Worm (Caenorhabditis elegans) whole organism, young adult: ENCODE data around the gene F40F9.10.

ENCODE experiments used
- B0261.1 ChIP-seq: sonication (generic microtip); optimal IDR thresholded peaks from 2 replicates; lab custom pipeline; 2016; ENCODE audit warnings: mild to moderate bottlenecking, missing genetic modification characterization, moderate library complexity, missing compliant biosample characterization
- D2030.7 ChIP-seq: fragments of 200-800 bp; sonication (Bioruptor generic); IDR thresholded peaks from 2 replicates; pipeline ENCODE4 v1.3.6; 2022; ENCODE audit warnings: missing genetic modification reagents, missing genetic modification characterization, missing compliant biosample characterization
- F33H1.4 ChIP-seq: fragments of 200-800 bp; sonication (Bioruptor generic); IDR thresholded peaks from 2 replicates; pipeline ENCODE4 v1.3.6; 2022; ENCODE audit warnings: missing genetic modification reagents, missing genetic modification characterization, missing compliant biosample characterization
- K11D2.4 ChIP-seq: fragments of 200-800 bp; sonication (Bioruptor generic); IDR thresholded peaks from 2 replicates; pipeline ENCODE4 v1.3.6; 2022; ENCODE audit warnings: missing genetic modification reagents, missing genetic modification characterization, missing compliant biosample characterization
- Y53G8AR.9 ChIP-seq: fragments of 200-800 bp; sonication (Bioruptor generic); conservative IDR thresholded peaks from 2 replicates; pipeline ENCODE4 v1.3.6; 2022; ENCODE audit warnings: missing genetic modification reagents, missing genetic modification characterization, missing compliant biosample characterization
- attf-3 ChIP-seq: fragments of 200-800 bp; sonication (Bioruptor generic); conservative IDR thresholded peaks from 2 replicates; pipeline ENCODE4 v1.3.6; 2022; ENCODE audit warnings: missing genetic modification reagents, missing genetic modification characterization, missing compliant biosample characterization
- cebp-2 ChIP-seq: fragments of 200-800 bp; sonication (Bioruptor generic); IDR thresholded peaks from 2 replicates; pipeline ENCODE4 v1.3.6; 2022; ENCODE audit warnings: missing genetic modification characterization, missing compliant biosample characterization
- ceh-100 ChIP-seq: fragments of 200-800 bp; sonication (Bioruptor generic); IDR thresholded peaks from 2 replicates; pipeline ENCODE4 v1.3.6; 2022; ENCODE audit warnings: missing genetic modification reagents, missing genetic modification characterization, missing compliant biosample characterization
- egrh-3 ChIP-seq: fragments of 200-800 bp; sonication (Bioruptor generic); IDR thresholded peaks from 2 replicates; pipeline ENCODE4 v1.3.6; 2022; ENCODE audit warnings: missing genetic modification reagents, missing genetic modification characterization, missing compliant biosample characterization
- hrde-1 ChIP-seq: sonication (generic microtip); optimal IDR thresholded peaks from 2 replicates; lab custom pipeline; 2016; ENCODE audit warnings: missing genetic modification characterization, mild to moderate bottlenecking, missing compliant biosample characterization, moderate library complexity, missing genotype, missing genetic modification reagents, borderline replicate concordance
- nfya-1 ChIP-seq: sonication (generic microtip); optimal IDR thresholded peaks from 2 replicates; lab custom pipeline; 2017; ENCODE audit warnings: antibody characterized with exemption, missing compliant biosample characterization, missing genetic modification characterization, borderline replicate concordance; ENCODE audit not compliant: insufficient read depth
- nhr-179 ChIP-seq: sonication (generic microtip); optimal IDR thresholded peaks from 2 replicates; lab custom pipeline; 2016; ENCODE audit warnings: mild to moderate bottlenecking, missing genetic modification characterization, missing compliant biosample characterization
- pha-4 ChIP-seq: fragments of 150-350 bp; sonication (generic microtip); optimal IDR thresholded peaks from 2 replicates; lab custom pipeline; 2014; ENCODE audit warnings: missing biosample characterization, missing genetic modification reagents, missing genetic modification characterization
- ztf-22 ChIP-seq: fragments of 200-800 bp; sonication (Bioruptor generic); optimal IDR thresholded peaks from 2 replicates; lab custom pipeline; 2018; ENCODE audit warnings: mild to moderate bottlenecking, missing genetic modification characterization, moderate library complexity, missing compliant biosample characterization

- TF ChIP-seq K11D2.4 (GFP tag; lab: Robert Waterston, UW) (no peak), nfya-1 (tag; lab: Kevin White, UChicago) (no peak), D2030.7 (GFP tag; lab: Robert Waterston, UW) (no peak), ceh-100 (GFP tag; lab: Robert Waterston, UW) (no peak), Y53G8AR.9 (no peak), pha-4 (tag; lab: Kevin White, UChicago) (no peak), F33H1.4 (GFP tag; lab: Robert Waterston, UW) (no peak), nhr-179 (tag; lab: Kevin White, UChicago) (no peak), attf-3 (GFP tag; lab: Robert Waterston, UW) (no peak), hrde-1 (tag; lab: Kevin White, UChicago) (no peak), B0261.1 (tag; lab: Kevin White, UChicago) (no peak), egrh-3 (GFP tag; lab: Robert Waterston, UW) (no peak), ztf-22 (GFP tag; lab: Kevin White, UChicago) (no peak), cebp-2 (GFP tag; lab: Robert Waterston, UW) (no peak)
Observed at ce11 chrV:9716397-9716796, 3.0 kb upstream of the F40F9.10 start, which contains the start of gene str-188.
